Worm (Caenorhabditis elegans) whole organism, young adult: ENCODE data around the gene F33A8.4.
A peak's percentile ranks its signal among the peaks of the same experiment; 100 is the strongest.

Source experiments
- B0336.3 ChIP-seq: fragments of 200-800 bp; sonication (Bioruptor generic); IDR thresholded peaks from 2 replicates; pipeline ENCODE4 v1.3.6; 2022; ENCODE audit warnings: missing genetic modification characterization, missing compliant biosample characterization
- D2030.7 ChIP-seq: fragments of 200-800 bp; sonication (Bioruptor generic); IDR thresholded peaks from 2 replicates; pipeline ENCODE4 v1.3.6; 2022; ENCODE audit warnings: missing genetic modification reagents, missing genetic modification characterization, missing compliant biosample characterization
- F10E7.11 ChIP-seq: sonication (generic microtip); optimal IDR thresholded peaks from 2 replicates; lab custom pipeline; 2017; ENCODE audit warnings: mild to moderate bottlenecking, missing genetic modification characterization, moderate library complexity, missing compliant biosample characterization
- F37B4.10 ChIP-seq: fragments of 200-800 bp; sonication (Bioruptor generic); IDR thresholded peaks from 2 replicates; pipeline ENCODE4 v1.3.6; 2022; ENCODE audit warnings: missing genetic modification characterization, missing compliant biosample characterization
- F39B2.1 ChIP-seq: fragments of 200-800 bp; sonication (Bioruptor generic); IDR thresholded peaks from 2 replicates; pipeline ENCODE4 v1.3.6; 2022; ENCODE audit warnings: missing genetic modification reagents, missing genetic modification characterization, missing compliant biosample characterization
- F57A8.1 ChIP-seq: fragments of 200-800 bp; sonication (Bioruptor generic); optimal IDR thresholded peaks from 2 replicates; lab custom pipeline; 2018; ENCODE audit warnings: mild to moderate bottlenecking, missing genetic modification characterization, moderate library complexity, missing compliant biosample characterization
- F57C9.4 ChIP-seq: sonication (generic microtip); optimal IDR thresholded peaks from 2 replicates; lab custom pipeline; 2017; ENCODE audit warnings: mild to moderate bottlenecking, missing genetic modification characterization, missing compliant biosample characterization
- T07F8.4 ChIP-seq: sonication (generic microtip); optimal IDR thresholded peaks from 2 replicates; lab custom pipeline; 2016; ENCODE audit warnings: mild to moderate bottlenecking, missing genetic modification characterization, moderate library complexity, missing compliant biosample characterization
- Y67H2A.10 ChIP-seq: fragments of 200-800 bp; sonication (Bioruptor generic); conservative IDR thresholded peaks from 2 replicates; pipeline ENCODE4 v1.3.6; 2022; ENCODE audit warnings: missing genetic modification reagents, missing genetic modification characterization, missing compliant biosample characterization
- ZK185.1 ChIP-seq: sonication (generic microtip); optimal IDR thresholded peaks from 2 replicates; lab custom pipeline; 2016; ENCODE audit warnings: mild to moderate bottlenecking, missing genetic modification characterization, missing compliant biosample characterization; ENCODE audit not compliant: poor library complexity, severe bottlenecking
- akir-1 ChIP-seq: fragments of 200-800 bp; sonication (Bioruptor generic); optimal IDR thresholded peaks from 2 replicates; lab custom pipeline; 2018; ENCODE audit warnings: mild to moderate bottlenecking, missing genetic modification characterization, moderate library complexity, missing compliant biosample characterization
- aptf-2 ChIP-seq: fragments of 200-800 bp; sonication (Bioruptor generic); conservative IDR thresholded peaks from 2 replicates; pipeline ENCODE4 v1.3.6; 2022; ENCODE audit warnings: missing genetic modification reagents, missing genetic modification characterization, missing compliant biosample characterization
- atf-7 ChIP-seq: sonication (generic microtip); optimal IDR thresholded peaks from 2 replicates; lab custom pipeline; 2017; ENCODE audit warnings: mild to moderate bottlenecking, missing genetic modification characterization, missing compliant biosample characterization
- attf-5 ChIP-seq: fragments of 200-800 bp; sonication (Bioruptor generic); optimal IDR thresholded peaks from 2 replicates; lab custom pipeline; 2018; ENCODE audit warnings: mild to moderate bottlenecking, missing genetic modification characterization, missing compliant biosample characterization
- cebp-1 ChIP-seq, 2 experiments: fragments of 200-800 bp in 1 of 2; sonication (Bioruptor generic) in 1 of 2; sonication (generic microtip) in 1 of 2; IDR thresholded peaks in 1 of 2; optimal IDR thresholded peaks in 1 of 2; 2 replicates each; pipeline versions ENCODE4 v1.3.6 to Lab custom; 2017 to 2022; ENCODE audit warnings: missing compliant biosample characterization in 2 of 2, missing genetic modification characterization in 2 of 2, mild to moderate bottlenecking in 1 of 2, missing genetic modification reagents in 1 of 2, moderate library complexity in 1 of 2
- egl-44 ChIP-seq: fragments of 200-800 bp; sonication (Bioruptor generic); IDR thresholded peaks from 2 replicates; pipeline ENCODE4 v1.3.6; 2022; ENCODE audit warnings: missing genetic modification reagents, missing genetic modification characterization, missing compliant biosample characterization
- egrh-3 ChIP-seq: fragments of 200-800 bp; sonication (Bioruptor generic); IDR thresholded peaks from 2 replicates; pipeline ENCODE4 v1.3.6; 2022; ENCODE audit warnings: missing genetic modification reagents, missing genetic modification characterization, missing compliant biosample characterization
- him-1 ChIP-seq: sonication (generic microtip); optimal IDR thresholded peaks from 2 replicates; lab custom pipeline; 2016; ENCODE audit warnings: missing genotype, missing genetic modification reagents, missing genetic modification characterization, missing compliant biosample characterization
- hmg-20 ChIP-seq: fragments of 200-800 bp; sonication (Bioruptor generic); IDR thresholded peaks from 2 replicates; pipeline ENCODE4 v1.3.6; 2022; ENCODE audit warnings: missing genetic modification reagents, missing genetic modification characterization, missing compliant biosample characterization
- hrde-1 ChIP-seq: sonication (generic microtip); optimal IDR thresholded peaks from 2 replicates; lab custom pipeline; 2016; ENCODE audit warnings: missing genetic modification characterization, mild to moderate bottlenecking, missing compliant biosample characterization, moderate library complexity, missing genotype, missing genetic modification reagents, borderline replicate concordance
- hsf-1 ChIP-seq: fragments of 200-800 bp; sonication (Bioruptor generic); IDR thresholded peaks from 2 replicates; pipeline ENCODE4 v1.3.6; 2022; ENCODE audit warnings: missing genetic modification reagents, missing genetic modification characterization, missing compliant biosample characterization
- lag-1 ChIP-seq: fragments of 200-800 bp; sonication (Bioruptor generic); IDR thresholded peaks from 2 replicates; pipeline ENCODE4 v1.3.6; 2022; ENCODE audit warnings: missing genetic modification reagents, missing genetic modification characterization, missing compliant biosample characterization
- let-526 ChIP-seq: fragments of 200-800 bp; sonication (Bioruptor generic); IDR thresholded peaks from 2 replicates; pipeline ENCODE4 v1.3.6; 2022; ENCODE audit warnings: missing genetic modification reagents, missing genetic modification characterization, missing compliant biosample characterization
- lin-40 ChIP-seq: sonication (generic microtip); optimal IDR thresholded peaks from 2 replicates; lab custom pipeline; 2016; ENCODE audit warnings: missing genetic modification characterization, mild to moderate bottlenecking, missing compliant biosample characterization, missing genotype, missing genetic modification reagents
- lin-54 ChIP-seq: fragments of 200-800 bp; sonication (Bioruptor generic); optimal IDR thresholded peaks from 2 replicates; lab custom pipeline; 2018; ENCODE audit warnings: mild to moderate bottlenecking, missing genetic modification characterization, missing compliant biosample characterization
- lsl-1 ChIP-seq: fragments of 200-800 bp; sonication (Bioruptor generic); optimal IDR thresholded peaks from 2 replicates; lab custom pipeline; 2018; ENCODE audit warnings: mild to moderate bottlenecking, missing genetic modification characterization, moderate library complexity, missing compliant biosample characterization
- madf-10 ChIP-seq: sonication (generic microtip); optimal IDR thresholded peaks from 2 replicates; lab custom pipeline; 2016; ENCODE audit warnings: mild to moderate bottlenecking, missing genetic modification characterization, missing compliant biosample characterization
- mcd-1 ChIP-seq: fragments of 200-800 bp; sonication (Bioruptor generic); IDR thresholded peaks from 2 replicates; pipeline ENCODE4 v1.3.6; 2022; ENCODE audit warnings: missing genetic modification reagents, missing genetic modification characterization, missing compliant biosample characterization
- nfya-1 ChIP-seq: sonication (generic microtip); optimal IDR thresholded peaks from 2 replicates; lab custom pipeline; 2017; ENCODE audit warnings: antibody characterized with exemption, missing compliant biosample characterization, missing genetic modification characterization, borderline replicate concordance; ENCODE audit not compliant: insufficient read depth
- pha-4 ChIP-seq: fragments of 150-350 bp; sonication (generic microtip); optimal IDR thresholded peaks from 2 replicates; lab custom pipeline; 2014; ENCODE audit warnings: missing biosample characterization, missing genetic modification reagents, missing genetic modification characterization
- rcor-1 ChIP-seq: fragments of 200-800 bp; sonication (Bioruptor generic); IDR thresholded peaks from 2 replicates; pipeline ENCODE4 v1.3.6; 2022; ENCODE audit warnings: missing genetic modification reagents, missing genetic modification characterization, missing compliant biosample characterization
- rec-8 ChIP-seq, 2 experiments: sonication (generic microtip); optimal IDR thresholded peaks; 2 replicates each; lab custom pipeline; 2016; ENCODE audit warnings: mild to moderate bottlenecking in 2 of 2, missing genetic modification characterization in 2 of 2, missing genetic modification reagents in 2 of 2, missing genotype in 2 of 2, missing biosample characterization in 1 of 2, missing compliant biosample characterization in 1 of 2, moderate library complexity in 1 of 2
- rpc-1 ChIP-seq, 2 experiments: fragments of 150-350 bp in 1 of 2; sonication (generic microtip) in 1 of 2; optimal IDR thresholded peaks; 2 replicates each; lab custom pipeline; 2014 to 2018; ENCODE audit warnings: missing biosample characterization in 1 of 2, missing genetic modification characterization in 1 of 2, missing genetic modification reagents in 1 of 2, missing genotype in 1 of 2
- snpc-4 ChIP-seq, 5 experiments: fragments of 150-350 bp in 1 of 5; sonication (generic microtip) in 4 of 5; optimal IDR thresholded peaks; 2 replicates each; lab custom pipeline; 2014 to 2018; ENCODE audit warnings: missing genetic modification characterization in 5 of 5, missing biosample characterization in 3 of 5, antibody characterized with exemption in 2 of 5, mild to moderate bottlenecking in 2 of 5, missing compliant biosample characterization in 2 of 5, missing genotype in 2 of 5, moderate library complexity in 2 of 5, missing genetic modification reagents in 1 of 5
- tbx-9 ChIP-seq: sonication (generic microtip); optimal IDR thresholded peaks from 2 replicates; lab custom pipeline; 2016; ENCODE audit warnings: borderline replicate concordance, missing genetic modification characterization, inconsistent platforms, missing compliant biosample characterization
- unc-130 ChIP-seq: sonication (generic microtip); optimal IDR thresholded peaks from 2 replicates; lab custom pipeline; 2016; ENCODE audit warnings: missing genetic modification reagents, missing genetic modification characterization, missing compliant biosample characterization
- xnd-1 ChIP-seq: sonication (generic microtip); optimal IDR thresholded peaks from 2 replicates; lab custom pipeline; 2016; ENCODE audit warnings: missing genotype, missing genetic modification reagents, missing genetic modification characterization, missing compliant biosample characterization
- zfh-2 ChIP-seq: fragments of 200-800 bp; sonication (Bioruptor generic); conservative IDR thresholded peaks from 2 replicates; pipeline ENCODE4 v1.3.6; 2022; ENCODE audit warnings: missing genetic modification reagents, missing genetic modification characterization, missing compliant biosample characterization
- ztf-25 ChIP-seq: fragments of 200-800 bp; sonication (Bioruptor generic); IDR thresholded peaks from 2 replicates; pipeline ENCODE4 v1.3.6; 2022; ENCODE audit warnings: missing genetic modification reagents, missing genetic modification characterization, missing compliant biosample characterization
- ztf-6 ChIP-seq: fragments of 200-800 bp; sonication (Bioruptor generic); IDR thresholded peaks from 2 replicates; pipeline ENCODE4 v1.3.6; 2022; ENCODE audit warnings: missing genetic modification reagents, missing genetic modification characterization, missing compliant biosample characterization

F33A8.4 gene

DNA sequence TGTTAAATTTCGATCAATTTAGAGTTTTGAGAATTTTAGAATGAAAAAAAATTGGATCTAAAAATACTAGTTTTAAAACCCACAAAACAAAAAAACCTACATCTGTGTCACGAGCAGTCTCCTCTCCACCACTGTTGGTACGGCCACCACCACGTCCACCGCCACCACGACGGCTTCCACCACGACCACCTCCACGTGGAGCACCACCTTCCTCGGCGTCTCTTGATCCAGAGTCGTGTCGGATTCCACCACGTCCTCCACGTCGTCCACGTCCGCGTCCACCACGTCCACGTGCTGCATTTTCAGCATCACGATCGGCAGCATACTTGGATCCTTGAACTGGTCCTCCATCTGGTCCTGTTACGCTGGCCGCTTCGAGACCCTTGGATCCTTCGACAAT lies 8.7 kb downstream of the F33A8.4 start:
- no peak for TF ChIP-seq lin-40
- TF ChIP-seq F10E7.11 (tag; lab: Kevin White, UChicago), result no peak
- peak; percentile 81 for TF ChIP-seq zfh-2 (GFP tag; lab: Robert Waterston, UW)
- TF ChIP-seq egrh-3 (GFP tag; lab: Robert Waterston, UW), result peak; percentile 41; the same call in 1 of the 2 replicates
- TF ChIP-seq, all 124 proteins: peak for 2

DNA sequence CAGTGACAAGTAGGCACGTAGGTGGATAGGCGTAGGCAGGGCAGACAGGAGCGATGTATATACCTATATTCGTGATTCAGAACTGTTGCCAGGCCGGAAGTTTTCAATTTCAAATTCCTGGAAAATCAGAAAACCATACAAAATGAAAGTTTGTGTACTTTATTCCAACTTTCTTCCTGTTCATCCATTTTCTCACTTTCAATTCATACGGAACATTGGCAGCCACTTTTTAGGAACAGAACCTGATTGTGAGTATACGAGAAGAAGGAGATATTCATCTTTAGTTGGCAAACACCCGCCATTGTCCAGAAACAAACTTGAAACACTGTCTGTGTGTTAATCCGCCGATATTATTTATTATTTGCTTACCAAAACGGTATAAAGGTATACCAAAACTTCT lies 13.1 kb downstream of the F33A8.4 start, which contains the start of gene srlf-15:
TSS of gene srlf-15 (plus strand) at position 301 of the 400 bp plus-strand sequence.
- TF ChIP-seq ztf-6 (GFP tag; lab: Robert Waterston, UW), result no peak
- no peak for TF ChIP-seq him-1 (tag; lab: Kevin White, UChicago)
- no peak for TF ChIP-seq F37B4.10
- no peak for TF ChIP-seq let-526
- TF ChIP-seq T07F8.4 (tag; lab: Kevin White, UChicago), result no peak
- TF ChIP-seq unc-130 (GFP tag; lab: Kevin White, UChicago), result no peak
- no peak for TF ChIP-seq snpc-4 (GFP tag; optimal IDR thresholded peaks at IDR 0.05; lab: Kevin White, UChicago)
- TF ChIP-seq snpc-4 (tag; optimal IDR thresholded peaks at IDR 0.05; lab: Kevin White, UChicago), result no peak
- TF ChIP-seq rec-8 (tag; optimal IDR thresholded peaks at IDR 0.05; lab: Kevin White, UChicago), result no peak
- no peak for TF ChIP-seq akir-1 (GFP tag; lab: Kevin White, UChicago)
- TF ChIP-seq lin-54 (GFP tag; lab: Kevin White, UChicago), result no peak
- no peak for TF ChIP-seq F39B2.1
- no peak for TF ChIP-seq rpc-1 (optimal IDR thresholded peaks at IDR 0.05; lab: Kevin White, UChicago)
- TF ChIP-seq rpc-1 (tag; optimal IDR thresholded peaks at IDR 0.05; lab: Kevin White, UChicago), result no peak
- no peak for TF ChIP-seq B0336.3 (GFP tag; lab: Robert Waterston, UW)
- no peak for TF ChIP-seq hmg-20 (GFP tag; lab: Robert Waterston, UW)
- TF ChIP-seq F57C9.4, result no peak
- no peak for TF ChIP-seq hrde-1 (tag; lab: Kevin White, UChicago)
- TF ChIP-seq, all 124 proteins: peak for 0

- TF ChIP-seq D2030.7 (no peak), rcor-1 (GFP tag; lab: Robert Waterston, UW) (no peak), xnd-1 (tag; lab: Kevin White, UChicago) (no peak), cebp-1 (GFP tag; IDR thresholded peaks at IDR 0.05; lab: Robert Waterston, UW) (no peak), cebp-1 (tag; optimal IDR thresholded peaks at IDR 0.05; lab: Kevin White, UChicago) (no peak), nfya-1 (tag; lab: Kevin White, UChicago) (no peak), tbx-9 (tag; lab: Kevin White, UChicago) (no peak), Y67H2A.10 (GFP tag; lab: Robert Waterston, UW) (no peak)
Measured at ce11 chrII:11032812-11033211, 16.0 kb downstream of the F33A8.4 start.

- TF ChIP-seq pha-4 (tag; lab: Kevin White, UChicago), result no peak
- no peak for TF ChIP-seq madf-10 (tag; lab: Kevin White, UChicago)
- no peak for TF ChIP-seq mcd-1 (GFP tag; lab: Robert Waterston, UW)
- no peak for TF ChIP-seq hsf-1 (GFP tag; lab: Robert Waterston, UW)
- TF ChIP-seq F10E7.11 (tag; lab: Kevin White, UChicago), result no peak
- TF ChIP-seq lsl-1, result no peak
- TF ChIP-seq atf-7 (tag; lab: Kevin White, UChicago), result no peak
- no peak for TF ChIP-seq attf-5 (GFP tag; lab: Kevin White, UChicago)
- TF ChIP-seq lag-1 (GFP tag; lab: Robert Waterston, UW), result no peak
- TF ChIP-seq lin-40, result no peak
- no peak for TF ChIP-seq ZK185.1
- no peak for TF ChIP-seq F57A8.1 (GFP tag; lab: Kevin White, UChicago)
- no peak for TF ChIP-seq egl-44 (GFP tag; lab: Robert Waterston, UW)
- TF ChIP-seq egrh-3 (GFP tag; lab: Robert Waterston, UW), result no peak
- TF ChIP-seq ztf-25 (GFP tag; lab: Robert Waterston, UW), result no peak
- TF ChIP-seq aptf-2, result no peak
- TF ChIP-seq, all 124 proteins: peak for 0
Measured at ce11 chrII:11030297-11030696, 18.5 kb downstream of the F33A8.4 start, which contains the start of gene nlp-18. nlp-18 (minus strand) TSS chrII:11030397.
